Worm (Caenorhabditis elegans) whole organism, young adult: Measurements from ENCODE around the gene sfxn-1.1.

Experiments
- B0336.3 ChIP-seq: fragments of 200-800 bp; sonication (Bioruptor generic); IDR thresholded peaks from 2 replicates; pipeline ENCODE4 v1.3.6; 2022; ENCODE audit warnings: missing genetic modification characterization, missing compliant biosample characterization
- F22D6.2 ChIP-seq: sonication (generic microtip); optimal IDR thresholded peaks from 2 replicates; lab custom pipeline; 2016; ENCODE audit warnings: mild to moderate bottlenecking, missing genetic modification characterization, missing compliant biosample characterization
- F23B12.7 ChIP-seq: sonication (generic microtip); optimal IDR thresholded peaks from 2 replicates; lab custom pipeline; 2017; ENCODE audit warnings: missing genetic modification characterization, mild to moderate bottlenecking, missing compliant biosample characterization, antibody characterized with exemption, moderate library complexity; ENCODE audit not compliant: insufficient read depth
- K11D2.4 ChIP-seq: fragments of 200-800 bp; sonication (Bioruptor generic); IDR thresholded peaks from 2 replicates; pipeline ENCODE4 v1.3.6; 2022; ENCODE audit warnings: missing genetic modification reagents, missing genetic modification characterization, missing compliant biosample characterization
- Y53F4B.3 ChIP-seq: fragments of 200-800 bp; sonication (Bioruptor generic); IDR thresholded peaks from 2 replicates; pipeline ENCODE4 v1.3.6; 2022; ENCODE audit warnings: missing genetic modification reagents, missing genetic modification characterization, missing compliant biosample characterization
- ama-1 ChIP-seq, 3 experiments: fragments of 150-350 bp in 1 of 3; sonication (generic microtip) in 2 of 3; optimal IDR thresholded peaks; 2 replicates each; lab custom pipeline; 2014 to 2018; ENCODE audit warnings: missing biosample characterization in 2 of 3, missing genetic modification characterization in 2 of 3, missing genetic modification reagents in 2 of 3
- bed-1 ChIP-seq: fragments of 200-800 bp; sonication (Bioruptor generic); IDR thresholded peaks from 2 replicates; pipeline ENCODE4 v1.3.6; 2022; ENCODE audit warnings: missing genetic modification reagents, missing genetic modification characterization, missing compliant biosample characterization
- ccch-3 ChIP-seq: fragments of 200-800 bp; sonication (Bioruptor generic); optimal IDR thresholded peaks from 2 replicates; lab custom pipeline; 2018; ENCODE audit warnings: mild to moderate bottlenecking, missing genetic modification characterization, missing compliant biosample characterization
- cebp-1 ChIP-seq, 2 experiments: fragments of 200-800 bp in 1 of 2; sonication (Bioruptor generic) in 1 of 2; sonication (generic microtip) in 1 of 2; IDR thresholded peaks in 1 of 2; optimal IDR thresholded peaks in 1 of 2; 2 replicates each; pipeline versions ENCODE4 v1.3.6 to Lab custom; 2017 to 2022; ENCODE audit warnings: missing compliant biosample characterization in 2 of 2, missing genetic modification characterization in 2 of 2, mild to moderate bottlenecking in 1 of 2, missing genetic modification reagents in 1 of 2, moderate library complexity in 1 of 2
- cebp-2 ChIP-seq: fragments of 200-800 bp; sonication (Bioruptor generic); IDR thresholded peaks from 2 replicates; pipeline ENCODE4 v1.3.6; 2022; ENCODE audit warnings: missing genetic modification characterization, missing compliant biosample characterization
- ceh-100 ChIP-seq: fragments of 200-800 bp; sonication (Bioruptor generic); IDR thresholded peaks from 2 replicates; pipeline ENCODE4 v1.3.6; 2022; ENCODE audit warnings: missing genetic modification reagents, missing genetic modification characterization, missing compliant biosample characterization
- ceh-27 ChIP-seq: fragments of 200-800 bp; sonication (Bioruptor generic); optimal IDR thresholded peaks from 2 replicates; lab custom pipeline; 2018; ENCODE audit warnings: mild to moderate bottlenecking, missing genetic modification characterization, moderate library complexity, missing compliant biosample characterization
- ceh-58 ChIP-seq: fragments of 200-800 bp; sonication (Bioruptor generic); IDR thresholded peaks from 2 replicates; pipeline ENCODE4 v1.3.6; 2022; ENCODE audit warnings: missing genetic modification characterization, missing compliant biosample characterization
- dpl-1 ChIP-seq: fragments of 150-350 bp; optimal IDR thresholded peaks from 2 replicates; lab custom pipeline; 2014; ENCODE audit warnings: missing biosample characterization, missing genetic modification reagents, missing genetic modification characterization
- egl-44 ChIP-seq: fragments of 200-800 bp; sonication (Bioruptor generic); IDR thresholded peaks from 2 replicates; pipeline ENCODE4 v1.3.6; 2022; ENCODE audit warnings: missing genetic modification reagents, missing genetic modification characterization, missing compliant biosample characterization
- fkh-3 ChIP-seq: sonication (generic microtip); optimal IDR thresholded peaks from 2 replicates; lab custom pipeline; 2016; ENCODE audit warnings: mild to moderate bottlenecking, missing genetic modification characterization, missing compliant biosample characterization
- gei-17 ChIP-seq: fragments of 200-800 bp; sonication (Bioruptor generic); optimal IDR thresholded peaks from 2 replicates; lab custom pipeline; 2018; ENCODE audit warnings: mild to moderate bottlenecking, missing genetic modification characterization, missing compliant biosample characterization
- him-1 ChIP-seq: sonication (generic microtip); optimal IDR thresholded peaks from 2 replicates; lab custom pipeline; 2016; ENCODE audit warnings: missing genotype, missing genetic modification reagents, missing genetic modification characterization, missing compliant biosample characterization
- hlh-12 ChIP-seq: sonication (generic microtip); optimal IDR thresholded peaks from 2 replicates; lab custom pipeline; 2016; ENCODE audit warnings: missing genetic modification characterization, missing compliant biosample characterization
- hrde-1 ChIP-seq: sonication (generic microtip); optimal IDR thresholded peaks from 2 replicates; lab custom pipeline; 2016; ENCODE audit warnings: missing genetic modification characterization, mild to moderate bottlenecking, missing compliant biosample characterization, moderate library complexity, missing genotype, missing genetic modification reagents, borderline replicate concordance
- let-607 ChIP-seq, 2 experiments: fragments of 200-800 bp in 1 of 2; sonication (Bioruptor generic) in 1 of 2; sonication (generic microtip) in 1 of 2; optimal IDR thresholded peaks; 2 replicates each; lab custom pipeline; 2016 to 2018; ENCODE audit warnings: mild to moderate bottlenecking in 2 of 2, missing compliant biosample characterization in 2 of 2, missing genetic modification characterization in 2 of 2, moderate library complexity in 2 of 2, missing genotype in 1 of 2
- lin-35 ChIP-seq, 3 experiments: fragments of 150-350 bp in 2 of 3; sonication (generic microtip) in 1 of 3; optimal IDR thresholded peaks; 2 replicates each; lab custom pipeline; 2014 to 2018; ENCODE audit warnings: missing biosample characterization in 3 of 3, missing genetic modification characterization in 3 of 3, missing genetic modification reagents in 3 of 3
- lin-40 ChIP-seq: sonication (generic microtip); optimal IDR thresholded peaks from 2 replicates; lab custom pipeline; 2016; ENCODE audit warnings: missing genetic modification characterization, mild to moderate bottlenecking, missing compliant biosample characterization, missing genotype, missing genetic modification reagents
- lsy-27 ChIP-seq: sonication (generic microtip); optimal IDR thresholded peaks from 2 replicates; lab custom pipeline; 2017; ENCODE audit warnings: missing genetic modification characterization, mild to moderate bottlenecking, missing compliant biosample characterization, antibody characterized with exemption, missing genotype, borderline replicate concordance; ENCODE audit not compliant: insufficient read depth
- madf-3 ChIP-seq: fragments of 200-800 bp; sonication (Bioruptor generic); IDR thresholded peaks from 2 replicates; pipeline ENCODE4 v1.3.6; 2022; ENCODE audit warnings: missing genetic modification reagents, missing genetic modification characterization, missing compliant biosample characterization
- mes-4 ChIP-seq: sonication (generic microtip); optimal IDR thresholded peaks from 2 replicates; lab custom pipeline; 2016; ENCODE audit warnings: missing genotype, missing genetic modification characterization, missing compliant biosample characterization
- nfya-2 ChIP-seq: fragments of 200-800 bp; sonication (Bioruptor generic); IDR thresholded peaks from 2 replicates; pipeline ENCODE4 v1.3.6; 2022; ENCODE audit warnings: missing genetic modification reagents, missing genetic modification characterization, missing compliant biosample characterization
- nhr-120 ChIP-seq: fragments of 200-800 bp; sonication (Bioruptor generic); IDR thresholded peaks from 2 replicates; pipeline ENCODE4 v1.3.6; 2022; ENCODE audit warnings: missing genetic modification characterization, missing compliant biosample characterization
- nhr-179 ChIP-seq: sonication (generic microtip); optimal IDR thresholded peaks from 2 replicates; lab custom pipeline; 2016; ENCODE audit warnings: mild to moderate bottlenecking, missing genetic modification characterization, missing compliant biosample characterization
- nhr-80 ChIP-seq: sonication (generic microtip); optimal IDR thresholded peaks from 2 replicates; lab custom pipeline; 2016; ENCODE audit warnings: missing genetic modification characterization, missing compliant biosample characterization
- pbrm-1 ChIP-seq: fragments of 200-800 bp; sonication (Bioruptor generic); IDR thresholded peaks from 2 replicates; pipeline ENCODE4 v1.3.6; 2022; ENCODE audit warnings: missing genetic modification reagents, missing genetic modification characterization, missing compliant biosample characterization
- repo-1 ChIP-seq: sonication (generic microtip); optimal IDR thresholded peaks from 2 replicates; lab custom pipeline; 2017; ENCODE audit warnings: mild to moderate bottlenecking, missing genetic modification characterization, missing compliant biosample characterization
- sdz-38 ChIP-seq: sonication (generic microtip); optimal IDR thresholded peaks from 2 replicates; lab custom pipeline; 2016; ENCODE audit warnings: missing genotype, missing genetic modification characterization, missing compliant biosample characterization
- ztf-18 ChIP-seq: sonication (generic microtip); optimal IDR thresholded peaks from 2 replicates; lab custom pipeline; 2016; ENCODE audit warnings: missing genotype, mild to moderate bottlenecking, missing genetic modification characterization, missing compliant biosample characterization
- ztf-22 ChIP-seq: fragments of 200-800 bp; sonication (Bioruptor generic); optimal IDR thresholded peaks from 2 replicates; lab custom pipeline; 2018; ENCODE audit warnings: mild to moderate bottlenecking, missing genetic modification characterization, moderate library complexity, missing compliant biosample characterization

sfxn-1.1 gene

DNA sequence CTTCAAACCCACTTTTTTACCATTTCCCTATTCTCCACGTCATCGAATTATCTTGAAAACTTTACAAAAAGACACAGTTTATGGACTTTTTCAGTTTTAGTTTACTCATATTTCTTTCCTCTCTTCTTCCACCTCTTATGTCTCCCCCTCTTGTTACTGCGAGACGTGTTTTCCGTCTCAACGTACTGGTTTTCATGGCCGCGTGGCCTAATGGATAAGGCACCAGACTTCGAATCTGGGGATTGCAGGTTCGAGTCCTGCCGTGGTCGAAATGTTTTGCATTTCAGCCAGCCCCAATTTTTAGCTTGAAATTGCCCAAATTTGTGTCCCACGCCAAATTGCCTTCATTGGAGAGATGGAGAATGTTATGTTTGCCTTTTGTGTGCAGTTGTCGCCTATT lies 47.4 kb upstream of the sfxn-1.1 start (continued):
- peak; percentile 68 for TF ChIP-seq ceh-100 (GFP tag; lab: Robert Waterston, UW)
- no peak for TF ChIP-seq gei-17
- TF ChIP-seq ztf-18 (tag; lab: Kevin White, UChicago) = peak; percentile 72
- TF ChIP-seq nfya-2 (GFP tag; lab: Robert Waterston, UW) = no peak
- TF ChIP-seq hrde-1 = peak; percentile 68
- TF ChIP-seq sdz-38 = no peak
- 0 out of 2 replicates have a peak, but pooled peaks have one; percentile 67 for TF ChIP-seq ceh-58 (GFP tag; lab: Robert Waterston, UW)
- TF ChIP-seq ztf-22 (GFP tag; lab: Kevin White, UChicago) = no peak
- peak; percentile 7 for TF ChIP-seq fkh-3 (tag; lab: Kevin White, UChicago)
- no peak for TF ChIP-seq ama-1 (optimal IDR thresholded peaks at IDR 0.05; lab: Kevin White, UChicago)
- peak in 1 of 2 experiments; percentile 85 for TF ChIP-seq ama-1 (GFP tag; optimal IDR thresholded peaks at IDR 0.05; lab: Kevin White, UChicago)
- peak; percentile 69; the same call in 1 of the 2 replicates for TF ChIP-seq cebp-2 (GFP tag; lab: Robert Waterston, UW)
- TF ChIP-seq bed-1 (GFP tag; lab: Robert Waterston, UW) = 0 out of 2 replicates have a peak, but pooled peaks have one; percentile 57
- peak; percentile 5 for TF ChIP-seq repo-1 (tag; lab: Kevin White, UChicago)
- TF ChIP-seq Y53F4B.3 = no peak

- peak; percentile 12 for TF ChIP-seq lin-40 (tag; lab: Kevin White, UChicago)
- TF ChIP-seq egl-44 (GFP tag; lab: Robert Waterston, UW) = no peak
- no peak for TF ChIP-seq F22D6.2 (tag; lab: Kevin White, UChicago)
- peak; percentile 23 for TF ChIP-seq ceh-27 (GFP tag; lab: Kevin White, UChicago)
These were observed 42.2 kb upstream of the sfxn-1.1 start for ce11 chrII:9560895-9561294.

ce11 chrII:9559929-9560328 lies 41.2 kb upstream of the sfxn-1.1 start, which contains the start of gene F35H8.4:
Gene F35H8.4 (minus strand): TSS chrII:9560029.
- TF ChIP-seq him-1 (tag; lab: Kevin White, UChicago) (no peak), repo-1 (tag; lab: Kevin White, UChicago) (no peak), bed-1 (GFP tag; lab: Robert Waterston, UW) (no peak), hlh-12 (no peak), lsy-27 (tag; lab: Kevin White, UChicago) (no peak), pbrm-1 (GFP tag; lab: Robert Waterston, UW) (no peak), ccch-3 (no peak), B0336.3 (GFP tag; lab: Robert Waterston, UW) (no peak), ceh-100 (GFP tag; lab: Robert Waterston, UW) (no peak), cebp-1 (GFP tag; IDR thresholded peaks at IDR 0.05; lab: Robert Waterston, UW) (no peak), cebp-1 (tag; optimal IDR thresholded peaks at IDR 0.05; lab: Kevin White, UChicago) (no peak), F23B12.7 (tag; lab: Kevin White, UChicago) (no peak)

- TF ChIP-seq dpl-1 (GFP tag; lab: Kevin White, UChicago) = no peak
- TF ChIP-seq lin-35 (GFP tag; optimal IDR thresholded peaks at IDR 0.05; lab: Kevin White, UChicago) = no peak
- no peak for TF ChIP-seq mes-4 (tag; lab: Kevin White, UChicago)
- no peak for TF ChIP-seq nhr-179 (tag; lab: Kevin White, UChicago)
- TF ChIP-seq nhr-120 = no peak
- no peak for TF ChIP-seq let-607 (tag; optimal IDR thresholded peaks at IDR 0.05; lab: Kevin White, UChicago)
- TF ChIP-seq madf-3 (GFP tag; lab: Robert Waterston, UW) = no peak
- no peak for TF ChIP-seq nhr-80
- TF ChIP-seq K11D2.4 (GFP tag; lab: Robert Waterston, UW) = no peak
These were observed 40.2 kb upstream of the sfxn-1.1 start for ce11 chrII:9558906-9559305.
